Fruit fly (Drosophila melanogaster) whole organism, embryonic: ENCODE measurements around the gene CG14644.
A peak's percentile ranks its signal among the peaks of the same experiment; 100 is the strongest.

ENCODE experiments used
- Adf1 ChIP-seq: fragments of 200-800 bp; sonication (Bioruptor generic); IDR thresholded peaks from 2 replicates; pipeline ENCODE4 v1.3.6; 2022; ENCODE audit warnings: missing biosample characterization, missing genetic modification characterization
- CG10147 ChIP-seq: fragments of 200-800 bp; sonication (Bioruptor generic); optimal IDR thresholded peaks from 2 replicates; lab custom pipeline; 2019; ENCODE audit warnings: missing biosample characterization, mild to moderate bottlenecking, missing genetic modification characterization, moderate library complexity
- CG11085 ChIP-seq: fragments of 200-800 bp; sonication (Bioruptor generic); IDR thresholded peaks from 2 replicates; pipeline ENCODE4 v1.3.6; 2022; ENCODE audit warnings: missing biosample characterization, missing genetic modification characterization
- CG11093 ChIP-seq: fragments of 200-800 bp; sonication (Bioruptor generic); IDR thresholded peaks from 3 replicates; pipeline ENCODE4 v1.3.6; 2022; ENCODE audit warnings: missing biosample characterization, missing genetic modification characterization
- CG11247 ChIP-seq: fragments of 200-800 bp; sonication (Bioruptor generic); IDR thresholded peaks from 2 replicates; pipeline ENCODE4 v1.3.6; 2022; ENCODE audit warnings: missing biosample characterization, missing genetic modification characterization
- CG11456 ChIP-seq: fragments of 200-800 bp; sonication (Bioruptor generic); IDR thresholded peaks from 3 replicates; pipeline ENCODE4 v1.3.6; 2022; ENCODE audit warnings: missing biosample characterization, missing genetic modification characterization
- CG12104 ChIP-seq: fragments of 200-800 bp; sonication (Bioruptor generic); optimal IDR thresholded peaks from 3 replicates; lab custom pipeline; 2016; ENCODE audit warnings: missing biosample characterization, missing genetic modification characterization
- CG12744 ChIP-seq: fragments of 200-800 bp; sonication (Bioruptor generic); optimal IDR thresholded peaks from 2 replicates; lab custom pipeline; 2016; ENCODE audit warnings: missing biosample characterization, missing genetic modification characterization
- CG13894 ChIP-seq: fragments of 200-800 bp; sonication (Bioruptor generic); optimal IDR thresholded peaks from 3 replicates; lab custom pipeline; 2018; ENCODE audit warnings: missing biosample characterization, mild to moderate bottlenecking, missing genetic modification characterization, moderate library complexity
- CG15479 ChIP-seq: fragments of 200-800 bp; sonication (Bioruptor generic); optimal IDR thresholded peaks from 3 replicates; lab custom pipeline; 2019; ENCODE audit warnings: missing biosample characterization, mild to moderate bottlenecking, missing genetic modification characterization, moderate library complexity
- CG18262 ChIP-seq: fragments of 200-800 bp; optimal IDR thresholded peaks from 3 replicates; lab custom pipeline; 2019; ENCODE audit warnings: missing biosample characterization, mild to moderate bottlenecking, missing genetic modification characterization, moderate library complexity
- CG18599 ChIP-seq: fragments of 200-800 bp; sonication (Bioruptor generic); optimal IDR thresholded peaks from 3 replicates; lab custom pipeline; 2017; ENCODE audit warnings: missing biosample characterization, missing genetic modification characterization, mild to moderate bottlenecking, moderate library complexity, missing genetic modification reagents
- CG2199 ChIP-seq: fragments of 200-800 bp; sonication (Bioruptor generic); IDR thresholded peaks from 3 replicates; pipeline ENCODE4 v1.3.6; 2022; ENCODE audit warnings: missing biosample characterization, missing genetic modification characterization
- CG34376 ChIP-seq: fragments of 200-800 bp; sonication (Bioruptor generic); optimal IDR thresholded peaks from 2 replicates; lab custom pipeline; 2018; ENCODE audit warnings: missing biosample characterization, mild to moderate bottlenecking, missing genetic modification characterization
- CG3726 ChIP-seq: fragments of 200-800 bp; sonication (Bioruptor generic); IDR thresholded peaks from 3 replicates; pipeline ENCODE4, ENCODE4 v1.3.6; 2022; ENCODE audit warnings: missing biosample characterization, missing genetic modification characterization
- CG4820 ChIP-seq: fragments of 200-800 bp; sonication (Bioruptor generic); optimal IDR thresholded peaks from 3 replicates; lab custom pipeline; 2016; ENCODE audit warnings: missing biosample characterization, missing genetic modification characterization
- CG6175 ChIP-seq: fragments of 200-800 bp; sonication (Bioruptor generic); IDR thresholded peaks from 3 replicates; pipeline ENCODE4 v1.3.6; 2022; ENCODE audit warnings: missing biosample characterization, missing genetic modification characterization
- CG6689 ChIP-seq: fragments of 200-800 bp; sonication (Bioruptor generic); IDR thresholded peaks from 2 replicates; pipeline ENCODE4 v1.3.6; 2022; ENCODE audit warnings: missing biosample characterization, missing genetic modification characterization
- CG8388 ChIP-seq: fragments of 200-800 bp; sonication (Bioruptor generic); optimal IDR thresholded peaks from 2 replicates; lab custom pipeline; 2019; ENCODE audit warnings: missing biosample characterization, mild to moderate bottlenecking, missing genetic modification characterization, moderate library complexity
- Deaf1 ChIP-seq: fragments of 200-800 bp; optimal IDR thresholded peaks from 3 replicates; lab custom pipeline; 2019; ENCODE audit warnings: missing biosample characterization, mild to moderate bottlenecking, missing genetic modification characterization, moderate library complexity
- Fer1 ChIP-seq: fragments of 200-800 bp; sonication (Bioruptor generic); optimal IDR thresholded peaks from 2 replicates; lab custom pipeline; 2017; ENCODE audit warnings: missing biosample characterization, mild to moderate bottlenecking, missing genetic modification characterization
- Hr51 ChIP-seq, 2 experiments: fragments of 200-800 bp; sonication (Bioruptor generic); optimal IDR thresholded peaks; 2 replicates in 1 of 2; 3 replicates in 1 of 2; lab custom pipeline; 2016 to 2018; ENCODE audit warnings: missing biosample characterization in 2 of 2, missing genetic modification characterization in 2 of 2, mild to moderate bottlenecking in 1 of 2, moderate library complexity in 1 of 2
- Hr78 ChIP-seq, 2 experiments: fragments of 200-800 bp in 1 of 2; fragments of >200 bp in 1 of 2; sonication (Bioruptor generic) in 1 of 2; optimal IDR thresholded peaks; 2 replicates each; lab custom pipeline; 2017 to 2019; ENCODE audit warnings: missing biosample characterization in 2 of 2, missing genetic modification characterization in 2 of 2, mild to moderate bottlenecking in 1 of 2, moderate library complexity in 1 of 2
- Mrtf ChIP-seq: fragments of 200-800 bp; sonication (Bioruptor generic); IDR thresholded peaks from 3 replicates; pipeline ENCODE4 v1.3.6; 2022; ENCODE audit warnings: missing biosample characterization, missing genetic modification characterization
- Spps ChIP-seq: fragments of 200-800 bp; sonication (Bioruptor generic); optimal IDR thresholded peaks from 2 replicates; lab custom pipeline; 2018; ENCODE audit warnings: missing biosample characterization, mild to moderate bottlenecking, missing genetic modification characterization
- Stat92E ChIP-seq, 3 experiments: fragments of >200 bp in 2 of 3; fragments of 200-800 bp in 1 of 3; sonication (Bioruptor generic) in 1 of 3; optimal IDR thresholded peaks; 2 replicates each; lab custom pipeline; 2017 to 2019; ENCODE audit warnings: missing biosample characterization in 3 of 3, missing genetic modification characterization in 3 of 3, mild to moderate bottlenecking in 1 of 3, moderate library complexity in 1 of 3
- Trl ChIP-seq, 3 experiments: fragments of >200 bp in 2 of 3; fragments of 200-800 bp in 1 of 3; sonication (Bioruptor generic) in 1 of 3; optimal IDR thresholded peaks; 2 replicates in 1 of 3; 3 replicates in 2 of 3; lab custom pipeline; 2016 to 2017; ENCODE audit warnings: missing biosample characterization in 1 of 3, missing genetic modification characterization in 1 of 3
- Usf ChIP-seq: fragments of 200-800 bp; sonication (Bioruptor generic); optimal IDR thresholded peaks from 2 replicates; lab custom pipeline; 2017; ENCODE audit warnings: missing genotype, missing biosample characterization, missing genetic modification characterization
- abd-A ChIP-seq: fragments of 200-800 bp; sonication (Bioruptor generic); optimal IDR thresholded peaks from 3 replicates; lab custom pipeline; 2019; ENCODE audit warnings: missing biosample characterization, mild to moderate bottlenecking, missing genetic modification characterization, moderate library complexity
- bbx ChIP-seq: fragments of 200-800 bp; sonication (Bioruptor generic); IDR thresholded peaks from 2 replicates; pipeline ENCODE4 v1.3.6; 2022; ENCODE audit warnings: missing biosample characterization, missing genetic modification characterization; ENCODE audit not compliant: partially characterized antibody
- cato ChIP-seq: fragments of 200-800 bp; sonication (Bioruptor generic); optimal IDR thresholded peaks from 2 replicates; lab custom pipeline; 2016; ENCODE audit warnings: missing biosample characterization, missing genetic modification characterization, borderline replicate concordance
- crc ChIP-seq: fragments of 200-800 bp; sonication (Bioruptor generic); optimal IDR thresholded peaks from 2 replicates; lab custom pipeline; 2016; ENCODE audit warnings: missing biosample characterization, missing genetic modification characterization
- crol ChIP-seq: fragments of 200-800 bp; sonication (Bioruptor generic); IDR thresholded peaks from 2 replicates; pipeline ENCODE4 v1.3.6; 2022; ENCODE audit warnings: missing biosample characterization, missing genetic modification characterization
- fru ChIP-seq: fragments of >200 bp; optimal IDR thresholded peaks from 2 replicates; lab custom pipeline; 2017
- grn ChIP-seq: fragments of 200-800 bp; sonication (Bioruptor generic); optimal IDR thresholded peaks from 3 replicates; lab custom pipeline; 2017; ENCODE audit warnings: missing biosample characterization, missing genetic modification characterization
- luna ChIP-seq: fragments of 200-800 bp; sonication (Bioruptor generic); optimal IDR thresholded peaks from 2 replicates; lab custom pipeline; 2016; ENCODE audit warnings: missing biosample characterization, missing genetic modification characterization
- nau ChIP-seq: fragments of 200-800 bp; sonication (Bioruptor generic); optimal IDR thresholded peaks from 3 replicates; lab custom pipeline; 2017; ENCODE audit warnings: missing biosample characterization, mild to moderate bottlenecking, missing genetic modification characterization, missing genetic modification reagents
- onecut ChIP-seq: fragments of 200-800 bp; sonication (Bioruptor generic); IDR thresholded peaks from 2 replicates; pipeline ENCODE4 v1.3.6; 2022; ENCODE audit warnings: missing biosample characterization, missing genetic modification characterization
- pfk ChIP-seq: fragments of 200-800 bp; sonication (Bioruptor generic); optimal IDR thresholded peaks from 2 replicates; lab custom pipeline; 2018; ENCODE audit warnings: missing biosample characterization, mild to moderate bottlenecking, missing genetic modification characterization, moderate library complexity
- sens ChIP-seq: fragments of 200-800 bp; sonication (Bioruptor generic); peaks from one replicate; lab custom pipeline; 2016; ENCODE audit warnings: missing biosample characterization, missing genetic modification characterization
- sqz ChIP-seq: fragments of 200-800 bp; sonication (Bioruptor generic); optimal IDR thresholded peaks from 3 replicates; lab custom pipeline; 2018; ENCODE audit warnings: missing biosample characterization, mild to moderate bottlenecking, missing genetic modification characterization
- tap ChIP-seq: fragments of 200-800 bp; optimal IDR thresholded peaks from 3 replicates; lab custom pipeline; 2019; ENCODE audit warnings: missing biosample characterization, mild to moderate bottlenecking, missing genetic modification characterization, moderate library complexity
- tll ChIP-seq, 2 experiments: fragments of 200-800 bp in 1 of 2; fragments of >200 bp in 1 of 2; sonication (Bioruptor generic) in 1 of 2; optimal IDR thresholded peaks; 2 replicates each; lab custom pipeline; 2017 to 2019; ENCODE audit warnings: missing biosample characterization in 2 of 2, missing genetic modification characterization in 2 of 2, mild to moderate bottlenecking in 1 of 2, moderate library complexity in 1 of 2
- tna ChIP-seq: fragments of 200-800 bp; sonication (Bioruptor generic); IDR thresholded peaks from 2 replicates; pipeline ENCODE4 v1.3.6; 2022; ENCODE audit warnings: missing biosample characterization, missing genetic modification characterization; ENCODE audit not compliant: partially characterized antibody
- ttk ChIP-seq: fragments of 200-800 bp; sonication (Bioruptor generic); IDR thresholded peaks from 2 replicates; pipeline ENCODE4 v2.1.2; 2022; ENCODE audit warnings: missing biosample characterization, missing genetic modification characterization
- yki ChIP-seq: fragments of >200 bp; optimal IDR thresholded peaks from 3 replicates; lab custom pipeline; 2018
- z ChIP-seq: fragments of 200-800 bp; sonication (Bioruptor generic); IDR thresholded peaks from 3 replicates; pipeline ENCODE4 v1.3.6; 2022; ENCODE audit warnings: missing biosample characterization, missing genetic modification characterization
- zen2 ChIP-seq: fragments of 200-800 bp; sonication (Bioruptor generic); IDR thresholded peaks from 3 replicates; pipeline ENCODE4 v1.3.6; 2022; ENCODE audit warnings: missing biosample characterization, missing genetic modification characterization; ENCODE audit not compliant: partially characterized antibody

The CG14644 gene

dm6 chr3R:4281119-4281861 lies 28.4 kb upstream of the CG14644 start:
- 0 out of 2 replicates have a peak, but pooled peaks have one; percentile 8 for TF ChIP-seq CG6689 (GFP tag; lab: Robert Waterston, UW)
- peak; percentile 4 for TF ChIP-seq CG34376 (GFP tag; lab: Kevin White, UChicago)
- no peak for TF ChIP-seq Spps (tag; lab: Kevin White, UChicago)
- peak; percentile 68 for TF ChIP-seq sens (GFP tag; lab: Kevin White, UChicago)
- no peak for TF ChIP-seq fru (lab: Kevin White, UChicago)
- TF ChIP-seq CG6175 (GFP tag; lab: Robert Waterston, UW) = 0 out of 3 replicates have a peak, but pooled peaks have one; percentile 32
- TF ChIP-seq zen2 (GFP tag; lab: Robert Waterston, UW) = 0 out of 3 replicates have a peak, but pooled peaks have one; percentile 31
- TF ChIP-seq tap (tag; lab: Kevin White, UChicago) = no peak
- TF ChIP-seq Hr78 (GFP tag; optimal IDR thresholded peaks at IDR 0.05; lab: Kevin White, UChicago) = no peak
- TF ChIP-seq CG2199 = 0 out of 3 replicates have a peak, but pooled peaks have one; percentile 45
- no peak for TF ChIP-seq CG4820
- peak; percentile 86 for TF ChIP-seq z (GFP tag; lab: Robert Waterston, UW)
- no peak for TF ChIP-seq CG18262 (tag; lab: Kevin White, UChicago)
- no peak for TF ChIP-seq CG10147 (GFP tag; lab: Kevin White, UChicago)
- no peak for TF ChIP-seq Usf (GFP tag; lab: Kevin White, UChicago)
- TF ChIP-seq grn (GFP tag; lab: Kevin White, UChicago) = peak; percentile 16
- no peak for TF ChIP-seq crc (GFP tag; lab: Kevin White, UChicago)
- TF ChIP-seq Mrtf = no peak
- no peak for TF ChIP-seq ttk
- peak; percentile 32 for TF ChIP-seq CG18599 (GFP tag; lab: Kevin White, UChicago)
- TF ChIP-seq Stat92E (GFP tag; optimal IDR thresholded peaks at IDR 0.05; lab: Kevin White, UChicago) = no peak
- peak; percentile 53 for TF ChIP-seq abd-A (tag; lab: Kevin White, UChicago)
- TF ChIP-seq nau (GFP tag; lab: Kevin White, UChicago) = no peak
- TF ChIP-seq CG12104 (GFP tag; lab: Kevin White, UChicago) = no peak
- peak; percentile 58 for TF ChIP-seq CG13894 (tag; lab: Kevin White, UChicago)
- peak in 1 of 2 experiments; percentile 79 for TF ChIP-seq tll (GFP tag; optimal IDR thresholded peaks at IDR 0.05; lab: Kevin White, UChicago)
- TF ChIP-seq Hr51 (GFP tag; optimal IDR thresholded peaks at IDR 0.05; lab: Kevin White, UChicago) = peak in 1 of 2 experiments; percentile 66
- no peak for TF ChIP-seq CG11093 (GFP tag; lab: Robert Waterston, UW)
- TF ChIP-seq cato = no peak
- peak; percentile 93 for TF ChIP-seq onecut (GFP tag; lab: Robert Waterston, UW)
- TF ChIP-seq CG15479 (GFP tag; lab: Kevin White, UChicago) = no peak
- TF ChIP-seq CG11247 (GFP tag; lab: Robert Waterston, UW) = no peak
- peak; percentile 10 for TF ChIP-seq Fer1 (GFP tag; lab: Kevin White, UChicago)
- peak; percentile 39 to 69 for TF ChIP-seq Trl (optimal IDR thresholded peaks at IDR 0.05; lab: Kevin White, UChicago)
- TF ChIP-seq Trl (GFP tag; optimal IDR thresholded peaks at IDR 0.05; lab: Kevin White, UChicago) = no peak
- peak; percentile 12; the same call in 1 of the 2 replicates for TF ChIP-seq crol (GFP tag; lab: Robert Waterston, UW)
- TF ChIP-seq CG11456 = 0 out of 3 replicates have a peak, but pooled peaks have one; percentile 49
- peak; percentile 9 for TF ChIP-seq sqz (GFP tag; lab: Kevin White, UChicago)
- peak; percentile 96 for TF ChIP-seq Deaf1 (tag; lab: Kevin White, UChicago)
- TF ChIP-seq CG12744 (GFP tag; lab: Kevin White, UChicago) = peak; percentile 18
- TF ChIP-seq CG8388 (GFP tag; lab: Kevin White, UChicago) = no peak
- TF ChIP-seq luna = no peak
- peak; percentile 8; the same call in 1 of the 2 replicates for TF ChIP-seq tna (GFP tag; lab: Robert Waterston, UW)
- no peak for TF ChIP-seq CG11085 (GFP tag; lab: Robert Waterston, UW)
- TF ChIP-seq pfk = peak; percentile 34
- TF ChIP-seq bbx (GFP tag; lab: Robert Waterston, UW) = peak; percentile 16; the same call in 1 of the 2 replicates
- no peak for TF ChIP-seq yki
- TF ChIP-seq Adf1 = peak; percentile 78
- no peak for TF ChIP-seq CG3726 (GFP tag; lab: Robert Waterston, UW)
